Worm (Caenorhabditis elegans) whole organism, late embryonic: ENCODE results near the gene ZK742.4.

Experiments
- C08G9.2 ChIP-seq: sonication (generic microtip); optimal IDR thresholded peaks from 2 replicates; lab custom pipeline; 2016; ENCODE audit warnings: mild to moderate bottlenecking, missing genetic modification characterization, moderate library complexity, missing compliant biosample characterization
- ama-1 ChIP-seq: fragments of 150-350 bp; optimal IDR thresholded peaks from 2 replicates; lab custom pipeline; 2014
- ceh-34 ChIP-seq: sonication (generic microtip); optimal IDR thresholded peaks from 2 replicates; lab custom pipeline; 2016; ENCODE audit warnings: mild to moderate bottlenecking, missing genetic modification characterization, missing compliant biosample characterization
- ceh-45 ChIP-seq: fragments of 200-800 bp; sonication (Bioruptor generic); IDR thresholded peaks from 2 replicates; pipeline ENCODE4 v1.3.6; 2022; ENCODE audit warnings: missing genetic modification reagents, missing genetic modification characterization, missing compliant biosample characterization
- dmd-4 ChIP-seq: sonication (generic microtip); optimal IDR thresholded peaks from 2 replicates; lab custom pipeline; 2016; ENCODE audit warnings: borderline replicate concordance, missing genetic modification characterization, missing compliant biosample characterization
- hlh-13 ChIP-seq: fragments of 200-800 bp; sonication (Bioruptor generic); optimal IDR thresholded peaks from 2 replicates; lab custom pipeline; 2018; ENCODE audit warnings: mild to moderate bottlenecking, missing genetic modification characterization, missing compliant biosample characterization
- lim-6 ChIP-seq: sonication (generic microtip); optimal IDR thresholded peaks from 2 replicates; lab custom pipeline; 2016; ENCODE audit warnings: missing genetic modification characterization, missing compliant biosample characterization
- nhr-11 ChIP-seq: fragments of 150-350 bp; optimal IDR thresholded peaks from 2 replicates; lab custom pipeline; 2014; ENCODE audit warnings: missing biosample characterization, missing genetic modification characterization
- pqm-1 ChIP-seq: sonication (generic microtip); optimal IDR thresholded peaks from 2 replicates; lab custom pipeline; 2016; ENCODE audit warnings: missing genetic modification characterization, missing compliant biosample characterization
- sdc-2 ChIP-seq: sonication (generic microtip); optimal IDR thresholded peaks from 2 replicates; lab custom pipeline; 2016; ENCODE audit warnings: missing genotype, missing genetic modification characterization, missing compliant biosample characterization
- tbx-2 ChIP-seq: sonication (generic microtip); optimal IDR thresholded peaks from 2 replicates; lab custom pipeline; 2016; ENCODE audit warnings: missing genetic modification characterization, missing compliant biosample characterization
- unc-3 ChIP-seq, 2 experiments: fragments of 200-800 bp in 1 of 2; sonication (Bioruptor generic) in 1 of 2; sonication (generic microtip) in 1 of 2; conservative IDR thresholded peaks in 1 of 2; optimal IDR thresholded peaks in 1 of 2; 2 replicates each; pipeline versions ENCODE4 v1.3.6 to Lab custom; 2016 to 2022; ENCODE audit warnings: missing compliant biosample characterization in 2 of 2, missing genetic modification characterization in 2 of 2, missing genetic modification reagents in 1 of 2
- ztf-16 ChIP-seq: sonication (generic microtip); optimal IDR thresholded peaks from 2 replicates; lab custom pipeline; 2017; ENCODE audit warnings: missing genetic modification characterization, missing compliant biosample characterization

- TF ChIP-seq ama-1 (lab: Kevin White, UChicago) (no peak), hlh-13 (GFP tag; lab: Kevin White, UChicago) (no peak), sdc-2 (tag; lab: Kevin White, UChicago) (no peak), ceh-45 (GFP tag; lab: Robert Waterston, UW) (no peak), tbx-2 (no peak), C08G9.2 (tag; lab: Kevin White, UChicago) (no peak), ztf-16 (tag; lab: Kevin White, UChicago) (no peak), dmd-4 (no peak), pqm-1 (tag; lab: Kevin White, UChicago) (no peak), nhr-11 (tag; lab: Kevin White, UChicago) (no peak), unc-3 (GFP tag; conservative IDR thresholded peaks at IDR 0.05; lab: Robert Waterston, UW) (no peak), unc-3 (tag; optimal IDR thresholded peaks at IDR 0.05; lab: Kevin White, UChicago) (no peak), lim-6 (tag; lab: Kevin White, UChicago) (no peak), ceh-34 (tag; lab: Kevin White, UChicago) (no peak)
Observed at ce11 chrV:7842228-7842627, 30.6 kb upstream of the ZK742.4 start, which contains the start of gene grd-8.
